Worm (Caenorhabditis elegans) whole organism, L2 larva: ENCODE results near the gene C16A11.2.

ENCODE experiments used
- F13H6.1 ChIP-seq: sonication (generic microtip); optimal IDR thresholded peaks from 2 replicates; lab custom pipeline; 2016; ENCODE audit warnings: missing genetic modification characterization, missing compliant biosample characterization
- R02D3.7 ChIP-seq: fragments of 150-350 bp; optimal IDR thresholded peaks from 2 replicates; lab custom pipeline; 2014; ENCODE audit warnings: missing biosample characterization, missing genetic modification characterization
- ama-1 ChIP-seq: fragments of 150-350 bp; optimal IDR thresholded peaks from 2 replicates; lab custom pipeline; 2018; ENCODE audit warnings: inconsistent platforms
- ceh-16 ChIP-seq: fragments of 150-350 bp; optimal IDR thresholded peaks from 2 replicates; lab custom pipeline; 2014; ENCODE audit warnings: missing biosample characterization, missing genetic modification characterization
- ceh-82 ChIP-seq: fragments of 150-350 bp; optimal IDR thresholded peaks from 2 replicates; lab custom pipeline; 2014; ENCODE audit warnings: missing biosample characterization, missing genetic modification characterization
- crh-2 ChIP-seq: sonication (generic microtip); optimal IDR thresholded peaks from 2 replicates; lab custom pipeline; 2017; ENCODE audit warnings: missing biosample characterization, missing genetic modification characterization
- dmd-4 ChIP-seq: sonication (generic microtip); optimal IDR thresholded peaks from 2 replicates; lab custom pipeline; 2017; ENCODE audit warnings: missing biosample characterization, missing genetic modification characterization
- elt-1 ChIP-seq: fragments of 150-350 bp; optimal IDR thresholded peaks from 2 replicates; lab custom pipeline; 2014; ENCODE audit warnings: missing biosample characterization, missing genetic modification characterization
- fos-1 ChIP-seq: fragments of 150-350 bp; optimal IDR thresholded peaks from 2 replicates; lab custom pipeline; 2014; ENCODE audit warnings: missing biosample characterization, missing genetic modification characterization
- lin-11 ChIP-seq: fragments of 150-350 bp; sonication (generic microtip); optimal IDR thresholded peaks from 2 replicates; lab custom pipeline; 2014; ENCODE audit warnings: missing biosample characterization, missing genetic modification characterization, inconsistent platforms, mixed read lengths
- lin-13 ChIP-seq: fragments of 150-350 bp; optimal IDR thresholded peaks from 2 replicates; lab custom pipeline; 2014; ENCODE audit warnings: missing biosample characterization, missing genetic modification reagents, missing genetic modification characterization
- lin-39 ChIP-seq: fragments of 150-350 bp; optimal IDR thresholded peaks from 2 replicates; lab custom pipeline; 2014; ENCODE audit warnings: missing biosample characterization, missing genetic modification reagents, missing genetic modification characterization
- lsy-2 ChIP-seq, 2 experiments: fragments of 150-350 bp in 1 of 2; sonication (generic microtip) in 1 of 2; optimal IDR thresholded peaks; 2 replicates each; lab custom pipeline; 2014 to 2017; ENCODE audit warnings: missing biosample characterization in 2 of 2, missing genetic modification characterization in 2 of 2
- mab-5 ChIP-seq: fragments of 150-350 bp; optimal IDR thresholded peaks from 2 replicates; lab custom pipeline; 2014; ENCODE audit warnings: missing biosample characterization, missing genetic modification characterization
- mdl-1 ChIP-seq, 2 experiments: fragments of 150-350 bp in 1 of 2; sonication (generic microtip) in 1 of 2; optimal IDR thresholded peaks; 2 replicates each; lab custom pipeline; 2017; ENCODE audit warnings: missing biosample characterization in 2 of 2, missing genetic modification characterization in 2 of 2
- nhr-129 ChIP-seq: fragments of 150-350 bp; optimal IDR thresholded peaks from 2 replicates; lab custom pipeline; 2014; ENCODE audit warnings: missing biosample characterization, missing genetic modification characterization
- nhr-21 ChIP-seq: fragments of 150-350 bp; optimal IDR thresholded peaks from 2 replicates; lab custom pipeline; 2014; ENCODE audit warnings: missing biosample characterization, missing genetic modification characterization
- nhr-23 ChIP-seq: fragments of 150-350 bp; optimal IDR thresholded peaks from 2 replicates; lab custom pipeline; 2014; ENCODE audit warnings: missing biosample characterization, missing genetic modification reagents, missing genetic modification characterization
- nhr-237 ChIP-seq: fragments of 150-350 bp; optimal IDR thresholded peaks from 2 replicates; lab custom pipeline; 2014; ENCODE audit warnings: missing biosample characterization, missing genetic modification characterization
- nhr-25 ChIP-seq: fragments of 150-350 bp; sonication (generic microtip); optimal IDR thresholded peaks from 3 replicates; lab custom pipeline; 2014; ENCODE audit warnings: missing biosample characterization, missing genetic modification characterization
- nhr-6 ChIP-seq: fragments of 150-350 bp; optimal IDR thresholded peaks from 2 replicates; lab custom pipeline; 2014; ENCODE audit warnings: missing biosample characterization, missing genetic modification characterization
- nhr-77 ChIP-seq: fragments of 150-350 bp; optimal IDR thresholded peaks from 2 replicates; lab custom pipeline; 2014; ENCODE audit warnings: missing biosample characterization, missing genetic modification characterization
- peb-1 ChIP-seq: fragments of 150-350 bp; optimal IDR thresholded peaks from 2 replicates; lab custom pipeline; 2014; ENCODE audit warnings: missing biosample characterization, missing genetic modification characterization
- sem-4 ChIP-seq: fragments of 150-350 bp; optimal IDR thresholded peaks from 2 replicates; lab custom pipeline; 2014; ENCODE audit warnings: missing biosample characterization, missing genetic modification reagents, missing genetic modification characterization
- skn-1 ChIP-seq: sonication (generic microtip); optimal IDR thresholded peaks from 2 replicates; lab custom pipeline; 2017; ENCODE audit warnings: missing biosample characterization, missing genetic modification characterization
- sma-9 ChIP-seq, 2 experiments: fragments of 150-350 bp in 1 of 2; sonication (generic microtip) in 1 of 2; optimal IDR thresholded peaks; 2 replicates each; lab custom pipeline; 2014 to 2016; ENCODE audit warnings: missing genetic modification characterization in 2 of 2, mild to moderate bottlenecking in 1 of 2, missing biosample characterization in 1 of 2, missing compliant biosample characterization in 1 of 2, missing genetic modification reagents in 1 of 2, moderate library complexity in 1 of 2
- snpc-4 ChIP-seq: fragments of 150-350 bp; optimal IDR thresholded peaks from 2 replicates; lab custom pipeline; 2014; ENCODE audit warnings: missing biosample characterization, missing genetic modification characterization
- unc-39 ChIP-seq: fragments of 150-350 bp; optimal IDR thresholded peaks from 2 replicates; lab custom pipeline; 2014; ENCODE audit warnings: missing biosample characterization, missing genetic modification characterization
- unc-62 ChIP-seq: fragments of 150-350 bp; optimal IDR thresholded peaks from 2 replicates; lab custom pipeline; 2014; ENCODE audit warnings: missing biosample characterization, missing genetic modification reagents, missing genetic modification characterization
- ztf-1 ChIP-seq: fragments of 200-800 bp; sonication (Bioruptor generic); conservative IDR thresholded peaks from 2 replicates; pipeline ENCODE4 v1.3.6; 2022; ENCODE audit warnings: missing genetic modification characterization, missing compliant biosample characterization

Gene C16A11.2

ce11 chrII:4276924-4277323 lies 38.9 kb downstream of the C16A11.2 start:
- TF ChIP-seq unc-62 (GFP tag; lab: Kevin White, UChicago) = no peak
- TF ChIP-seq sem-4 = no peak
- no peak for TF ChIP-seq ceh-82 (tag; lab: Kevin White, UChicago)
- TF ChIP-seq nhr-77 (tag; lab: Kevin White, UChicago) = no peak
- no peak for TF ChIP-seq lin-11 (tag; lab: Kevin White, UChicago)
- TF ChIP-seq R02D3.7 (tag; lab: Kevin White, UChicago) = no peak
- TF ChIP-seq crh-2 (tag; lab: Kevin White, UChicago) = no peak
- TF ChIP-seq ceh-16 (tag; lab: Kevin White, UChicago) = no peak
- TF ChIP-seq, all 48 proteins: peak for 0

DNA sequence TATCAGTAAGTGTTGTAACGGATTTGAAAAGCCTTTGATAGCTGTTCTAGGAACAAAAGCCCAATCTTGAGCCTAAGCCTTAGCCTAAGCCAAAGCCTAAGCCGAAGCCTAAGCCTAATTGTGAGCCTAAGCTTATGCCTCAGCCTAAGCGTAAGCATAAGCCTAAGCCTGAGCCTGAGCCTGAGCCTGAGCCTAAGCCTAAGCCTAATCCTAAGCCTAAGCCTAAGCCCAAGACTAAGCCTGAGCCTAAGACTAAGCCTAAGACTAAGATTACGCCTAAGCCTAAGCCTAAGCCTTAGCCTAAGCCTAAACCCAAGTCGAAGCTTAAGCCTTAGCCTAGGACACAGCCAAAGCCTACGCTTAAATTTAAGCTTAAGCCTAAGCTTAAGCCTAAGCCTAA lies 39.6 kb downstream of the C16A11.2 start:
- TF ChIP-seq nhr-21 (tag; lab: Kevin White, UChicago) (no peak), nhr-77 (tag; lab: Kevin White, UChicago) (no peak), elt-1 (tag; lab: Kevin White, UChicago) (no peak), mdl-1 (tag; optimal IDR thresholded peaks at IDR 0.05; lab: Kevin White, UChicago) (no peak), ama-1 (lab: Kevin White, UChicago) (no peak), fos-1 (tag; lab: Kevin White, UChicago) (no peak), snpc-4 (tag; lab: Kevin White, UChicago) (no peak), nhr-129 (tag; lab: Kevin White, UChicago) (no peak), crh-2 (tag; lab: Kevin White, UChicago) (no peak), nhr-23 (no peak), lin-13 (GFP tag; lab: Kevin White, UChicago) (no peak), nhr-25 (tag; lab: Kevin White, UChicago) (no peak), nhr-237 (no peak), lin-39 (no peak)

DNA sequence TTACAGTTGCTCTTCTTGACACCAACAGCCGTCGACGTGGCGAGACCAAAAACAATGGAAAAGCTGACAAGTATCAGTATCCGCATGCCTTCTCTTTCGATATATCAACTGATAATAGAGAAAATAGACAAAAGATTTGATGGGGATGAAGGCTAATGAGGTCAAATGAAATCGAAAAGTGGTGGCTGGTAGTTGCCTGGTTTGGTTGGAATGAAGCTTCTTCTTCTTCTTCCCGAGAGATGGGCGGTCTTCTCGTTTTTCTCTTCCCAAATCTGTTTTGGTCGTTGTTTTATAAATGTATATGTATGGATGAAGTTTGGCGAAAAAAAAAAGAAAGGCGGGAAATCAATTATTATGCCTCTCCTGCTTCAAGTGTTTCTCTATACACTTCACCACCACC lies 43.7 kb downstream of the C16A11.2 start, which contains the start of gene C01F1.5:
TSS of gene C01F1.5 (minus strand) at position 103 of the 400 bp plus-strand sequence.
- TF ChIP-seq nhr-6 (tag; lab: Kevin White, UChicago) = no peak
- TF ChIP-seq mdl-1 (tag; optimal IDR thresholded peaks at IDR 0.05; lab: Kevin White, UChicago) = no peak
- no peak for TF ChIP-seq skn-1 (tag; lab: Kevin White, UChicago)
- no peak for TF ChIP-seq nhr-21 (tag; lab: Kevin White, UChicago)
- no peak for TF ChIP-seq unc-39
- TF ChIP-seq F13H6.1 = no peak
- TF ChIP-seq fos-1 (tag; lab: Kevin White, UChicago) = no peak
- no peak for TF ChIP-seq ceh-82 (tag; lab: Kevin White, UChicago)
- no peak for TF ChIP-seq ama-1 (lab: Kevin White, UChicago)
- TF ChIP-seq peb-1 (tag; lab: Kevin White, UChicago) = no peak

- TF ChIP-seq nhr-21 (tag; lab: Kevin White, UChicago) = no peak
- no peak for TF ChIP-seq lin-11 (tag; lab: Kevin White, UChicago)
- no peak for TF ChIP-seq ceh-16 (tag; lab: Kevin White, UChicago)
- no peak for TF ChIP-seq nhr-129 (tag; lab: Kevin White, UChicago)
- no peak for TF ChIP-seq dmd-4 (tag; lab: Kevin White, UChicago)
These were observed 46.5 kb downstream of the C16A11.2 start for ce11 chrII:4284305-4285193.

DNA sequence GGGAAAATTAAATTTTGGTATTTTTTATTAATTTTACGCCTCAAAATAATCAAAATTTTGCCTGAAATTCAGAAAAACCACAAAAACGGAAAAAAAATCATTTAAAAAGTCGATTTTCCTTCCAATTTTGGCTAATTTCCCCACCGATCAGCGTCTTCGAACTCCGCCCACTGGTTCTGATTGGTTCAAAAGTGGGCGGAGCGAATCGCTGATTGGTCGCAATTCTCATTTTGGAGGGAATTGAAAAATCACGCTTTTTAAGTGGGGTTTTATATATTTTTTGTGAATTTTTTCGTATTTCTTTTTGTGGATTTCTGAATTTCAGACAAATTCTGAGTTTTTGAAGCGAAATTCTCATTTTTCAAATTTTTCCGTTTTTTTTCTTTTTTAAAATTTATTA lies 48.9 kb downstream of the C16A11.2 start:
- TF ChIP-seq F13H6.1 = no peak
- TF ChIP-seq sma-9 (GFP tag; optimal IDR thresholded peaks at IDR 0.05; lab: Kevin White, UChicago) = no peak
- TF ChIP-seq sma-9 (tag; optimal IDR thresholded peaks at IDR 0.05; lab: Kevin White, UChicago) = no peak
- no peak for TF ChIP-seq nhr-77 (tag; lab: Kevin White, UChicago)
- TF ChIP-seq lin-39 = no peak
- no peak for TF ChIP-seq lin-13 (GFP tag; lab: Kevin White, UChicago)
- no peak for TF ChIP-seq ztf-1 (GFP tag; lab: Robert Waterston, UW)
- TF ChIP-seq nhr-23 = no peak
- no peak for TF ChIP-seq mab-5
- TF ChIP-seq sem-4 = no peak
- no peak for TF ChIP-seq snpc-4 (tag; lab: Kevin White, UChicago)
- TF ChIP-seq lsy-2 (tag; optimal IDR thresholded peaks at IDR 0.05; lab: Kevin White, UChicago) = no peak
- TF ChIP-seq nhr-129 (tag; lab: Kevin White, UChicago) = no peak
